Fruit fly (Drosophila melanogaster): ENCODE measurements around the gene NFAT.

DNA sequence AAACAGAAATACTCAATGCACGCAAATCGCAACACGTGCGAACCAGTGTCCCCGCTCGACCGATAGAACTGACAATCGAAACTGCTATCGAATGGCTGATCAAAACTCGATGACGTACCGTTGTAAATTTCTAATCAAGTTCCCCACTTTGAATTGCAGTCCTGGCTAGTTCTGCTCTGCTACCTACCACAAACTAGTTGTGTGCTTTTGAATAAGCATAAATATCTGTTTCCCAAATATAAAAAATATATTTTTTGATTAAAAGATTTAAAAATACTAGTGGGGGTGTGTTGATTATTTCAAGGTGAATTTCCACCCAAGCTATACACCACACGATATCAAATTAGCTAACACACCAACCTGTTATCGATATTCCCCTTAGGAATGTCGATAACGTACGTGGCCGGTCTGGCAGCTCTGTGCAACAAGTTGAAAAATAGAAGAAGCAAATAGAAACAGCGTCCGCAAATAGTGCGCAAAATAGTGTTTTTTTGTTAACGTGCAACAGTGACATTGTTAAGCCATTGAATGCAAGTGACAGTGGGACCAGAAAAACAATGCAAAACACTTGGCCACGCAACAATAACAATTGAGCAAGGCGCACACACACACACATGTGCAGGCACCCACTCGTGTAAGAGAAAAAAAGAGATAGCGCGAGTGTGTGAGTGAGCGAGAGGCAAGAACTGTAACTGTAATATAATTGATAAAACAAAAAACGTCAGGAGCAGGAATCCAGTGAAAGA is at the start of gene NFAT, which contains the start of gene CG2691:
- TF ChIP-seq fru (GFP tag; optimal IDR thresholded peaks at IDR 0.05) = no peak
- TF ChIP-seq HLH106 (tag; optimal IDR thresholded peaks at IDR 0.05) = no peak
- no peak for TF ChIP-seq Dfd (GFP tag; optimal IDR thresholded peaks at IDR 0.05)
- TF ChIP-seq dl (GFP tag; optimal IDR thresholded peaks at IDR 0.05; ENCODE audit: insufficient read depth in 1 of 2, partially characterized antibody in 2 of 2) = no peak
- TF ChIP-seq pan (optimal IDR thresholded peaks at IDR 0.05) = no peak
- TF ChIP-seq usp (GFP tag; optimal IDR thresholded peaks at IDR 0.05) = no peak
- no peak for TF ChIP-seq psq (GFP tag; optimal IDR thresholded peaks at IDR 0.05)
- TF ChIP-seq rgr (GFP tag; optimal IDR thresholded peaks at IDR 0.05) = no peak
- TF ChIP-seq GATAd (GFP tag; optimal IDR thresholded peaks at IDR 0.05) = no peak
- TF ChIP-seq dsf (GFP tag; optimal IDR thresholded peaks at IDR 0.05; ENCODE audit: borderline replicate concordance) = no peak
- TF ChIP-seq brk (GFP tag; optimal IDR thresholded peaks at IDR 0.05) = no peak
- no peak for TF ChIP-seq CrebA (GFP tag; optimal IDR thresholded peaks at IDR 0.05; ENCODE audit: borderline replicate concordance)

Data from whole organism, wandering third instar larva.